Fruit fly (Drosophila melanogaster) whole organism: Measurements from ENCODE around the gene Prosalpha2.

Source experiments
- CG8478 ChIP-seq: fragments of >200 bp; optimal IDR thresholded peaks from 2 replicates; lab custom pipeline; 2018; ENCODE audit warnings: inconsistent platforms
- Dll ChIP-seq: fragments of >200 bp; optimal IDR thresholded peaks from 2 replicates; lab custom pipeline; 2017
- pan ChIP-seq: fragments of >200 bp; optimal IDR thresholded peaks from 2 replicates; lab custom pipeline; 2017
- usp ChIP-seq: fragments of >200 bp; optimal IDR thresholded peaks from 2 replicates; lab custom pipeline; 2017; ENCODE audit warnings: missing biosample characterization, missing genetic modification characterization, mixed read lengths

dm6 chr3R:12383784-12384183 is 47.3 kb upstream of the Prosalpha2 start:
- TF ChIP-seq usp: no peak
- TF ChIP-seq CG8478: no peak
- TF ChIP-seq pan: no peak
- TF ChIP-seq Dll: no peak
